Worm (Caenorhabditis elegans) whole organism, L2 larva: ENCODE results near the gene D2062.13.
"Not testable (repeated sequence)": the region's sequence is repeated elsewhere in the genome, so short reads cannot be mapped to it uniquely, and the experiment has no call there.

Source experiments
- C34F6.9 ChIP-seq: fragments of 150-350 bp; optimal IDR thresholded peaks from 2 replicates; lab custom pipeline; 2014; ENCODE audit warnings: missing biosample characterization, missing genetic modification characterization
- F13H6.1 ChIP-seq: sonication (generic microtip); optimal IDR thresholded peaks from 2 replicates; lab custom pipeline; 2016; ENCODE audit warnings: missing genetic modification characterization, missing compliant biosample characterization
- Y55F3AM.14 ChIP-seq: fragments of 200-800 bp; sonication (Bioruptor generic); optimal IDR thresholded peaks from 2 replicates; lab custom pipeline; 2018; ENCODE audit warnings: mild to moderate bottlenecking, missing genetic modification characterization, missing compliant biosample characterization
- ZK546.5 ChIP-seq: sonication (generic microtip); optimal IDR thresholded peaks from 2 replicates; lab custom pipeline; 2017; ENCODE audit warnings: missing biosample characterization, missing genetic modification characterization
- alr-1 ChIP-seq: fragments of 150-350 bp; optimal IDR thresholded peaks from 2 replicates; lab custom pipeline; 2014; ENCODE audit warnings: missing biosample characterization, missing genetic modification characterization
- ama-1 ChIP-seq: fragments of 150-350 bp; optimal IDR thresholded peaks from 2 replicates; lab custom pipeline; 2018; ENCODE audit warnings: inconsistent platforms
- blmp-1 ChIP-seq: sonication (generic microtip); optimal IDR thresholded peaks from 2 replicates; lab custom pipeline; 2017; ENCODE audit warnings: missing genetic modification characterization, mild to moderate bottlenecking, missing compliant biosample characterization, antibody characterized with exemption, moderate library complexity; ENCODE audit not compliant: insufficient read depth
- ceh-16 ChIP-seq: fragments of 150-350 bp; optimal IDR thresholded peaks from 2 replicates; lab custom pipeline; 2014; ENCODE audit warnings: missing biosample characterization, missing genetic modification characterization
- ceh-82 ChIP-seq: fragments of 150-350 bp; optimal IDR thresholded peaks from 2 replicates; lab custom pipeline; 2014; ENCODE audit warnings: missing biosample characterization, missing genetic modification characterization
- dmd-4 ChIP-seq: sonication (generic microtip); optimal IDR thresholded peaks from 2 replicates; lab custom pipeline; 2017; ENCODE audit warnings: missing biosample characterization, missing genetic modification characterization
- egl-27 ChIP-seq: sonication (generic microtip); optimal IDR thresholded peaks from 3 replicates; lab custom pipeline; 2017; ENCODE audit warnings: missing biosample characterization, missing genetic modification reagents, missing genetic modification characterization
- elt-1 ChIP-seq: fragments of 150-350 bp; optimal IDR thresholded peaks from 2 replicates; lab custom pipeline; 2014; ENCODE audit warnings: missing biosample characterization, missing genetic modification characterization
- elt-3 ChIP-seq: sonication (generic microtip); optimal IDR thresholded peaks from 2 replicates; lab custom pipeline; 2017; ENCODE audit warnings: missing biosample characterization, missing genetic modification characterization
- fos-1 ChIP-seq: fragments of 150-350 bp; optimal IDR thresholded peaks from 2 replicates; lab custom pipeline; 2014; ENCODE audit warnings: missing biosample characterization, missing genetic modification characterization
- lin-13 ChIP-seq: fragments of 150-350 bp; optimal IDR thresholded peaks from 2 replicates; lab custom pipeline; 2014; ENCODE audit warnings: missing biosample characterization, missing genetic modification reagents, missing genetic modification characterization
- lin-39 ChIP-seq: fragments of 150-350 bp; optimal IDR thresholded peaks from 2 replicates; lab custom pipeline; 2014; ENCODE audit warnings: missing biosample characterization, missing genetic modification reagents, missing genetic modification characterization
- lsy-2 ChIP-seq, 2 experiments: fragments of 150-350 bp in 1 of 2; sonication (generic microtip) in 1 of 2; optimal IDR thresholded peaks; 2 replicates each; lab custom pipeline; 2014 to 2017; ENCODE audit warnings: missing biosample characterization in 2 of 2, missing genetic modification characterization in 2 of 2
- mab-5 ChIP-seq: fragments of 150-350 bp; optimal IDR thresholded peaks from 2 replicates; lab custom pipeline; 2014; ENCODE audit warnings: missing biosample characterization, missing genetic modification characterization
- mbf-1 ChIP-seq: sonication (generic microtip); optimal IDR thresholded peaks from 2 replicates; lab custom pipeline; 2017; ENCODE audit warnings: missing biosample characterization, missing genetic modification characterization
- nhr-10 ChIP-seq: sonication (generic microtip); optimal IDR thresholded peaks from 2 replicates; lab custom pipeline; 2017; ENCODE audit warnings: missing biosample characterization, missing genetic modification characterization
- nhr-11 ChIP-seq: fragments of 150-350 bp; optimal IDR thresholded peaks from 2 replicates; lab custom pipeline; 2014; ENCODE audit warnings: missing biosample characterization, missing genetic modification characterization
- nhr-129 ChIP-seq: fragments of 150-350 bp; optimal IDR thresholded peaks from 2 replicates; lab custom pipeline; 2014; ENCODE audit warnings: missing biosample characterization, missing genetic modification characterization
- nhr-21 ChIP-seq: fragments of 150-350 bp; optimal IDR thresholded peaks from 2 replicates; lab custom pipeline; 2014; ENCODE audit warnings: missing biosample characterization, missing genetic modification characterization
- nhr-23 ChIP-seq: fragments of 150-350 bp; optimal IDR thresholded peaks from 2 replicates; lab custom pipeline; 2014; ENCODE audit warnings: missing biosample characterization, missing genetic modification reagents, missing genetic modification characterization
- nhr-25 ChIP-seq: fragments of 150-350 bp; sonication (generic microtip); optimal IDR thresholded peaks from 3 replicates; lab custom pipeline; 2014; ENCODE audit warnings: missing biosample characterization, missing genetic modification characterization
- nhr-6 ChIP-seq: fragments of 150-350 bp; optimal IDR thresholded peaks from 2 replicates; lab custom pipeline; 2014; ENCODE audit warnings: missing biosample characterization, missing genetic modification characterization
- peb-1 ChIP-seq: fragments of 150-350 bp; optimal IDR thresholded peaks from 2 replicates; lab custom pipeline; 2014; ENCODE audit warnings: missing biosample characterization, missing genetic modification characterization
- sem-4 ChIP-seq: fragments of 150-350 bp; optimal IDR thresholded peaks from 2 replicates; lab custom pipeline; 2014; ENCODE audit warnings: missing biosample characterization, missing genetic modification reagents, missing genetic modification characterization
- sma-9 ChIP-seq, 2 experiments: fragments of 150-350 bp in 1 of 2; sonication (generic microtip) in 1 of 2; optimal IDR thresholded peaks; 2 replicates each; lab custom pipeline; 2014 to 2016; ENCODE audit warnings: missing genetic modification characterization in 2 of 2, mild to moderate bottlenecking in 1 of 2, missing biosample characterization in 1 of 2, missing compliant biosample characterization in 1 of 2, missing genetic modification reagents in 1 of 2, moderate library complexity in 1 of 2
- unc-39 ChIP-seq: fragments of 150-350 bp; optimal IDR thresholded peaks from 2 replicates; lab custom pipeline; 2014; ENCODE audit warnings: missing biosample characterization, missing genetic modification characterization
- unc-55 ChIP-seq: fragments of 150-350 bp; sonication (generic microtip); optimal IDR thresholded peaks from 3 replicates; lab custom pipeline; 2014; ENCODE audit warnings: missing biosample characterization, missing genetic modification reagents, missing genetic modification characterization
- zag-1 ChIP-seq: fragments of 150-350 bp; optimal IDR thresholded peaks from 2 replicates; lab custom pipeline; 2014; ENCODE audit warnings: missing biosample characterization, missing genetic modification characterization

The D2062.13 gene

ce11 chrII:2622480-2622879 lies 10.1 kb downstream of the D2062.13 start, which contains the start of gene D2062.5:
Gene D2062.5, plus strand, starts transcription at chrII:2622780.
- TF ChIP-seq mab-5 (tag; lab: Kevin White, UChicago), result no peak
- no peak for TF ChIP-seq egl-27 (tag; lab: Kevin White, UChicago)
- TF ChIP-seq nhr-11 (tag; lab: Kevin White, UChicago), result no peak
- TF ChIP-seq dmd-4 (tag; lab: Kevin White, UChicago), result no peak
- TF ChIP-seq lin-39, result no peak
- no peak for TF ChIP-seq nhr-25 (tag; lab: Kevin White, UChicago)
- no peak for TF ChIP-seq F13H6.1
- no peak for TF ChIP-seq nhr-21
- no peak for TF ChIP-seq ZK546.5 (tag; lab: Kevin White, UChicago)
- no peak for TF ChIP-seq ceh-16

ce11 chrII:2622936-2623452 lies 10.6 kb downstream of the D2062.13 start, which contains the start of gene D2062.4:
Gene D2062.4, plus strand, starts transcription at chrII:2623402.
- not testable (repeated sequence) for TF ChIP-seq lin-13 (GFP tag; lab: Kevin White, UChicago); unc-55 (GFP tag; lab: Kevin White, UChicago); elt-1 (tag; lab: Kevin White, UChicago)

ce11 chrII:2624792-2625191 lies 12.4 kb downstream of the D2062.13 start, which contains the start of gene lgc-28:
Gene lgc-28, plus strand, starts transcription at chrII:2625092.
- TF ChIP-seq nhr-11 (tag; lab: Kevin White, UChicago), result no peak
- TF ChIP-seq, all 48 proteins: peak for 0

ce11 chrII:2627154-2627799 lies 14.9 kb downstream of the D2062.13 start, which contains the start of gene sri-71:
Gene sri-71, plus strand, starts transcription at chrII:2627749.
- TF ChIP-seq nhr-23 (tag; lab: Kevin White, UChicago), result no peak
- TF ChIP-seq lin-13 (GFP tag; lab: Kevin White, UChicago), result no peak
- no peak for TF ChIP-seq nhr-25 (tag; lab: Kevin White, UChicago)
- TF ChIP-seq C34F6.9 (tag; lab: Kevin White, UChicago), result no peak
- TF ChIP-seq blmp-1 (tag; lab: Kevin White, UChicago), result no peak
- no peak for TF ChIP-seq lin-39
- TF ChIP-seq nhr-10 (tag; lab: Kevin White, UChicago), result no peak
- no peak for TF ChIP-seq elt-3 (tag; lab: Kevin White, UChicago)
- no peak for TF ChIP-seq ama-1 (lab: Kevin White, UChicago)
- TF ChIP-seq nhr-6, result no peak
- TF ChIP-seq alr-1 (tag; lab: Kevin White, UChicago), result no peak

- TF ChIP-seq sma-9 (GFP tag; optimal IDR thresholded peaks at IDR 0.05; lab: Kevin White, UChicago) (no peak), sma-9 (tag; optimal IDR thresholded peaks at IDR 0.05; lab: Kevin White, UChicago) (no peak), Y55F3AM.14 (GFP tag; lab: Kevin White, UChicago) (no peak), ceh-82 (tag; lab: Kevin White, UChicago) (no peak), nhr-11 (tag; lab: Kevin White, UChicago) (no peak)
Observed at ce11 chrII:2628401-2628800, 16.0 kb downstream of the D2062.13 start.

ce11 chrII:2629270-2629669 lies 16.9 kb downstream of the D2062.13 start, which contains the start of gene sri-37:
Gene sri-37, plus strand, starts transcription at chrII:2629570.
- TF ChIP-seq peb-1 (tag; lab: Kevin White, UChicago) (no peak), ceh-16 (no peak), egl-27 (tag; lab: Kevin White, UChicago) (no peak)

- no peak for TF ChIP-seq unc-55 (GFP tag; lab: Kevin White, UChicago)
- TF ChIP-seq fos-1 (tag; lab: Kevin White, UChicago), result no peak
- no peak for TF ChIP-seq lsy-2 (tag; optimal IDR thresholded peaks at IDR 0.05; lab: Kevin White, UChicago)
- TF ChIP-seq F13H6.1, result no peak
- no peak for TF ChIP-seq C34F6.9 (tag; lab: Kevin White, UChicago)
- TF ChIP-seq mbf-1 (tag; lab: Kevin White, UChicago), result no peak
- no peak for TF ChIP-seq nhr-129 (tag; lab: Kevin White, UChicago)
- no peak for TF ChIP-seq blmp-1 (tag; lab: Kevin White, UChicago)
- no peak for TF ChIP-seq zag-1 (tag; lab: Kevin White, UChicago)
- TF ChIP-seq sem-4 (tag; lab: Kevin White, UChicago), result no peak
- TF ChIP-seq unc-39 (tag; lab: Kevin White, UChicago), result no peak
- TF ChIP-seq nhr-25 (tag; lab: Kevin White, UChicago), result no peak
Observed at ce11 chrII:2631169-2631568, 18.8 kb downstream of the D2062.13 start, which contains the start of gene D2062.1. Gene D2062.1, plus strand, starts transcription at chrII:2631469.
